Fruit fly (Drosophila melanogaster): ENCODE results near the gene Hmt4-20.

DNA sequence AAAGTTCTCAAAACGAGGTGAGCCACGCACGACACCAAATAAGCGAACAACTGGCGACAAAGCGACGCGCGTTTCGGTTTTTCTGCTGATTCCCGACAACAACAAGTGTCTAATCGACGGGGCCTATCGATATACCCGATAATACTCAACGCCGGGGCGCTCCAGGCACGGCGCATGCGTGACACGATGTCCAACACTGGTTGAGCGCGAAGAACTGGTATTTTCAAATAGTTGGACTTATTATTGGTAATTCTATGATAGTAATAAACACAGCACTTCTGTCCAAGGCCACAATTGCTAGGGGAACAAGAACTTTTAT is 38.4 kb downstream of the Hmt4-20 start:
- TF ChIP-seq Myc (optimal IDR thresholded peaks at IDR 0.05), result no peak
- no peak for TF ChIP-seq h (optimal IDR thresholded peaks at IDR 0.05)

Measured in Kc167 (cell line).